Worm (Caenorhabditis elegans) whole organism, early embryonic: Measurements from ENCODE around the gene bed-2.
A peak's percentile ranks its signal among the peaks of the same experiment; 100 is the strongest.

Experiments used
- B0310.2 ChIP-seq: sonication (generic microtip); optimal IDR thresholded peaks from 2 replicates; lab custom pipeline; 2016; ENCODE audit warnings: mild to moderate bottlenecking, missing genetic modification characterization, missing compliant biosample characterization
- F13C5.2 ChIP-seq: sonication (generic microtip); optimal IDR thresholded peaks from 2 replicates; lab custom pipeline; 2017; ENCODE audit warnings: mild to moderate bottlenecking, missing genetic modification characterization, inconsistent platforms, missing compliant biosample characterization
- aly-1 ChIP-seq: sonication (generic microtip); optimal IDR thresholded peaks from 2 replicates; lab custom pipeline; 2016; ENCODE audit warnings: missing genetic modification characterization, missing compliant biosample characterization
- ama-1 ChIP-seq: fragments of 150-350 bp; optimal IDR thresholded peaks from 2 replicates; lab custom pipeline; 2014
- ceh-13 ChIP-seq: fragments of 200-800 bp; sonication (Bioruptor generic); optimal IDR thresholded peaks from 2 replicates; lab custom pipeline; 2018; ENCODE audit warnings: mild to moderate bottlenecking, missing genetic modification characterization, missing compliant biosample characterization
- ceh-36 ChIP-seq: sonication (generic microtip); optimal IDR thresholded peaks from 2 replicates; lab custom pipeline; 2016; ENCODE audit warnings: missing genetic modification characterization, inconsistent platforms, missing compliant biosample characterization
- ets-7 ChIP-seq: sonication (generic microtip); optimal IDR thresholded peaks from 2 replicates; lab custom pipeline; 2016; ENCODE audit warnings: missing genotype, missing genetic modification characterization, missing compliant biosample characterization
- flt-1 ChIP-seq: fragments of 200-800 bp; sonication (Bioruptor generic); IDR thresholded peaks from 2 replicates; pipeline ENCODE4 v1.3.6; 2022; ENCODE audit warnings: missing genetic modification characterization, missing compliant biosample characterization
- hmbx-1 ChIP-seq: sonication (generic microtip); optimal IDR thresholded peaks from 2 replicates; lab custom pipeline; 2016; ENCODE audit warnings: mild to moderate bottlenecking, missing genetic modification characterization, missing compliant biosample characterization
- hmg-4 ChIP-seq: fragments of 200-800 bp; sonication (Bioruptor generic); optimal IDR thresholded peaks from 2 replicates; lab custom pipeline; 2018; ENCODE audit warnings: mild to moderate bottlenecking, missing genetic modification characterization, missing compliant biosample characterization
- hnd-1 ChIP-seq: sonication (generic microtip); optimal IDR thresholded peaks from 2 replicates; lab custom pipeline; 2016; ENCODE audit warnings: missing genetic modification characterization, missing compliant biosample characterization
- pes-1 ChIP-seq: fragments of 200-800 bp; sonication (Bioruptor generic); IDR thresholded peaks from 2 replicates; pipeline ENCODE4 v1.3.6; 2022; ENCODE audit warnings: missing genetic modification reagents, missing genetic modification characterization, missing compliant biosample characterization
- scrt-1 ChIP-seq: fragments of 200-800 bp; sonication (Bioruptor generic); IDR thresholded peaks from 2 replicates; pipeline ENCODE4 v1.3.6; 2022; ENCODE audit warnings: missing genetic modification characterization, missing compliant biosample characterization
- sea-1 ChIP-seq: fragments of 200-800 bp; sonication (Bioruptor generic); conservative IDR thresholded peaks from 2 replicates; pipeline ENCODE4 v1.3.6; 2022; ENCODE audit warnings: missing genetic modification characterization, missing compliant biosample characterization
- tbx-11 ChIP-seq: fragments of 200-800 bp; sonication (Bioruptor generic); IDR thresholded peaks from 2 replicates; pipeline ENCODE4 v1.3.6; 2022; ENCODE audit warnings: missing genetic modification characterization, missing compliant biosample characterization
- tbx-37 ChIP-seq: fragments of 200-800 bp; sonication (Bioruptor generic); conservative IDR thresholded peaks from 2 replicates; pipeline ENCODE4 v1.3.6; 2022; ENCODE audit warnings: missing genetic modification reagents, missing genetic modification characterization, missing compliant biosample characterization
- tra-4 ChIP-seq: sonication (generic microtip); optimal IDR thresholded peaks from 2 replicates; lab custom pipeline; 2017; ENCODE audit warnings: missing genetic modification characterization, missing compliant biosample characterization

bed-2 gene

ce11 chrIII:11443408-11443994 is 27.1 kb downstream of the bed-2 start:
- no peak for TF ChIP-seq ama-1 (lab: Kevin White, UChicago)
- TF ChIP-seq B0310.2 (tag; lab: Kevin White, UChicago), result no peak
- no peak for TF ChIP-seq scrt-1 (GFP tag; lab: Robert Waterston, UW)
- TF ChIP-seq ceh-13, result no peak
- no peak for TF ChIP-seq ets-7 (tag; lab: Kevin White, UChicago)
- no peak for TF ChIP-seq pes-1 (GFP tag; lab: Robert Waterston, UW)
- no peak for TF ChIP-seq hnd-1
- no peak for TF ChIP-seq tra-4
- TF ChIP-seq F13C5.2 (tag; lab: Kevin White, UChicago), result no peak
- TF ChIP-seq tbx-37, result no peak
- TF ChIP-seq tbx-11 (GFP tag; lab: Robert Waterston, UW), result no peak
- no peak for TF ChIP-seq hmbx-1 (tag; lab: Kevin White, UChicago)
- TF ChIP-seq flt-1 (GFP tag; lab: Robert Waterston, UW), result no peak
- TF ChIP-seq sea-1, result no peak
- no peak for TF ChIP-seq hmg-4 (GFP tag; lab: Kevin White, UChicago)
- no peak for TF ChIP-seq aly-1 (tag; lab: Kevin White, UChicago)
- no peak for TF ChIP-seq ceh-36 (tag; lab: Kevin White, UChicago)

- TF ChIP-seq sea-1 (no peak), flt-1 (GFP tag; lab: Robert Waterston, UW) (no peak), scrt-1 (GFP tag; lab: Robert Waterston, UW) (no peak), F13C5.2 (tag; lab: Kevin White, UChicago) (no peak), tbx-11 (GFP tag; lab: Robert Waterston, UW) (no peak), tra-4 (no peak), tbx-37 (no peak), B0310.2 (tag; lab: Kevin White, UChicago) (no peak)
Measured at ce11 chrIII:11442556-11442955, 28.1 kb downstream of the bed-2 start, which contains the start of gene sbp-1. Gene sbp-1, minus strand, starts transcription at chrIII:11442566.

ce11 chrIII:11434864-11435263 is 35.7 kb downstream of the bed-2 start:
- peak; percentile 28; the same call in 1 of the 2 replicates for TF ChIP-seq pes-1 (GFP tag; lab: Robert Waterston, UW)

ce11 chrIII:11427548-11428152 is 43.0 kb downstream of the bed-2 start:
- TF ChIP-seq B0310.2 (tag; lab: Kevin White, UChicago) (no peak), ama-1 (lab: Kevin White, UChicago) (no peak), F13C5.2 (tag; lab: Kevin White, UChicago) (no peak), hmbx-1 (tag; lab: Kevin White, UChicago) (no peak), aly-1 (tag; lab: Kevin White, UChicago) (peak; percentile 38)

- no peak for TF ChIP-seq F13C5.2 (tag; lab: Kevin White, UChicago)
- TF ChIP-seq ceh-36 (tag; lab: Kevin White, UChicago), result no peak
- no peak for TF ChIP-seq flt-1 (GFP tag; lab: Robert Waterston, UW)
- TF ChIP-seq sea-1, result no peak
- TF ChIP-seq hmbx-1 (tag; lab: Kevin White, UChicago), result no peak
- TF ChIP-seq ets-7 (tag; lab: Kevin White, UChicago), result no peak
- TF ChIP-seq scrt-1 (GFP tag; lab: Robert Waterston, UW), result no peak
- no peak for TF ChIP-seq tra-4
- no peak for TF ChIP-seq ama-1 (lab: Kevin White, UChicago)
- TF ChIP-seq aly-1 (tag; lab: Kevin White, UChicago), result no peak
- TF ChIP-seq hnd-1, result no peak
- TF ChIP-seq tbx-11 (GFP tag; lab: Robert Waterston, UW), result no peak
- TF ChIP-seq hmg-4 (GFP tag; lab: Kevin White, UChicago), result no peak
- TF ChIP-seq ceh-13, result no peak
- no peak for TF ChIP-seq B0310.2 (tag; lab: Kevin White, UChicago)
- no peak for TF ChIP-seq pes-1 (GFP tag; lab: Robert Waterston, UW)
- no peak for TF ChIP-seq tbx-37
Measured at ce11 chrIII:11426906-11427305, 43.7 kb downstream of the bed-2 start, which contains the start of gene idpc-1. Gene idpc-1, plus strand, starts transcription at chrIII:11427206.

- no peak for TF ChIP-seq F13C5.2 (tag; lab: Kevin White, UChicago)
- TF ChIP-seq ceh-36 (tag; lab: Kevin White, UChicago), result peak; percentile 89
Measured at ce11 chrIII:11424815-11425214, 45.8 kb downstream of the bed-2 start.

- TF ChIP-seq ceh-36 (tag; lab: Kevin White, UChicago) (peak; percentile 80), sea-1 (no peak), hmg-4 (GFP tag; lab: Kevin White, UChicago) (no peak), hnd-1 (no peak), F13C5.2 (tag; lab: Kevin White, UChicago) (no peak), ets-7 (tag; lab: Kevin White, UChicago) (no peak)
Measured at ce11 chrIII:11419551-11419950, 51.1 kb downstream of the bed-2 start.
